Worm (Caenorhabditis elegans) whole organism, mixed stage, embryonic: ENCODE results near the gene C25F9.11.

Experiments
- bed-3 ChIP-seq: fragments of 200-800 bp; sonication (Bioruptor generic); optimal IDR thresholded peaks from 3 replicates; lab custom pipeline; 2018; ENCODE audit warnings: mild to moderate bottlenecking, missing genetic modification characterization, moderate library complexity, missing compliant biosample characterization
- lin-13 ChIP-seq: fragments of 150-350 bp; optimal IDR thresholded peaks from 2 replicates; lab custom pipeline; 2014; ENCODE audit warnings: missing biosample characterization, missing genetic modification characterization
- lsy-2 ChIP-seq: fragments of 150-350 bp; optimal IDR thresholded peaks from 2 replicates; lab custom pipeline; 2014; ENCODE audit warnings: missing biosample characterization, missing genetic modification characterization
- pha-4 ChIP-seq: fragments of 150-350 bp; optimal IDR thresholded peaks from 2 replicates; lab custom pipeline; 2018; ENCODE audit warnings: missing biosample characterization, missing genetic modification reagents, missing genetic modification characterization
- sptf-1 ChIP-seq: sonication (generic microtip); optimal IDR thresholded peaks from 2 replicates; lab custom pipeline; 2017; ENCODE audit warnings: mild to moderate bottlenecking, missing genetic modification characterization, moderate library complexity, missing compliant biosample characterization

- TF ChIP-seq sptf-1 (tag; lab: Kevin White, UChicago) (no peak), lin-13 (no peak), lsy-2 (tag; lab: Kevin White, UChicago) (no peak), bed-3 (GFP tag; lab: Kevin White, UChicago) (no peak), pha-4 (tag; lab: Kevin White, UChicago) (no peak)
Observed at ce11 chrV:19402855-19403254, 30.0 kb downstream of the C25F9.11 start, which contains the start of gene C25F9.12.
